Fruit fly (Drosophila melanogaster) S2 (cell line): Measurements from ENCODE around the gene AstA-R1.

Experiments used
- CG8478 ChIP-seq: fragments of >200 bp; optimal IDR thresholded peaks from 2 replicates; lab custom pipeline; 2018
- CTCF ChIP-seq, 2 experiments: fragments of >200 bp; optimal IDR thresholded peaks; 2 replicates each; lab custom pipeline; 2018

AstA-R1 gene

DNA sequence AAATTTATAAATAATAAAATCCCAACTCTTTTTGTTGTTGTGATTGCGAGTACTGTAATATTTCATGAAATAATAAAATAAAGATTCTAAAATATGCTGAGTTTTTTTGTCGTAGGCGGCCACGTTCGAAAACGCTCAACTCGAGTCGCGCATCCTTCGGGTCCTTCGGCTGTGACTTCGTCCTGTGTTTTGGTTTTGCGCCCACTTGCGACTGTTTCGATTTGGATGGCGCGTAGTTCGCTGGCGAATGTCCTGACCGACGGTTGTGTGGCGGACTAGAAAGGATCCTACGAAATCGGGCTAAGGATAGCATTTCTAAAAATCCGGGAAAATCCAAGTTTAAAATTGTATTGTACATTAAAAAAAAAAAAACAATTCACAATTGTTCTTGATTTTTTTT lies at the start of gene AstA-R1:
TSS of gene AstA-R1 (plus strand) at position 231 of the 400 bp plus-strand sequence.
- TF ChIP-seq CG8478 (no peak), CTCF (optimal IDR thresholded peaks at IDR 0.05; lab: Kevin White, UChicago) (no peak)

DNA sequence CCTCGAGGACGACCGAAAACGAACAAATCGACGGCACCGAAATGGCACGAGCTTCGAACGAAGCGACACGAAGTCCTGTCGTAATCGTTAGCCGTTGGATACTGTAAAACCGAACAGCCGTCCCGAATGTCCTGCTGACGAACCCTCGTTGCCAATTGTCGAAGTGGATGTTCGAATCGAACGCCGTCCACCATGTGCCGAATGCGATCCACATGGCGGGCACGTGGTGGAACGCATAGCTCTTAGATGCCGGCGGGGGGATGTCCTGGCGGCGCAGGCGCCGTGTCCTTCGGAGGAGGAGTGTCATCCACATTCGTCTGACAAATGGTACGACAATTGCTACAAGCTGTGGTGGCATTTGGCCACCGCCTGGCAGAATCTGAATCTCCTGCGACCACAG lies 43.6 kb upstream of the AstA-R1 start:
- no peak for TF ChIP-seq CTCF (optimal IDR thresholded peaks at IDR 0.05; lab: Kevin White, UChicago)
- TF ChIP-seq CG8478: no peak

dm6 chrX:3538775-3539174 lies 35.6 kb upstream of the AstA-R1 start:
- TF ChIP-seq CG8478 (no peak), CTCF (optimal IDR thresholded peaks at IDR 0.05; lab: Kevin White, UChicago) (no peak)

DNA sequence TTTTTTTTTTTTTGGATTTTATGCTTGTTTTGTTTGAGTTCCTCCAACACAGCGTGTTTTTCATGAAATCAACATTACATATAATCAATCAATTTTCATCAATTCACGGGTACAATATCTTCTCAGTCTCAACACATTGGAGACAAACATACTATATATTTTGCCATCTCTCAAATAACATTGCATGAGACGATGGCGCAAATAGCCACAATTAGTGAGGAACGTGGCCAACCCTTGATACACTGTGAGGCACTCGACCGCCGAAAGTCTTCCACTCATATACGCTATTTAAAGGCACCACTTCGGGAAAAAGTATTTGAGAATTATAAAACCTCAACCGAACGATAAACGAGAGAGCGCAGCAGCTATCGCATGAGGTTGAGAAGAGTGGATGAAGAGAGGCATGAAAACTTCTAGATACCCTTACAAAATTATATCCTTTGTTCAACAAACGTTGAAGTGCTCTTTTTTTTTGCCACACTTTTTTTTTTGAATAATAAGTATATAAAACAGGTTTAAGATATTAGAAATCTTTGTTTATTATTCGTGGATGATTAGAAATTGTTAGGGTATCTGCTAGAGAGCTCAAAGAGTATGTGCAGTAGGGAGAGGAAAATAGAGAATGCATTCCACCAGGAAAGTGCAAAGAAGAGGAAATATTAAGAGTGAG lies 28.4 kb upstream of the AstA-R1 start:
- TF ChIP-seq CG8478: no peak

DNA sequence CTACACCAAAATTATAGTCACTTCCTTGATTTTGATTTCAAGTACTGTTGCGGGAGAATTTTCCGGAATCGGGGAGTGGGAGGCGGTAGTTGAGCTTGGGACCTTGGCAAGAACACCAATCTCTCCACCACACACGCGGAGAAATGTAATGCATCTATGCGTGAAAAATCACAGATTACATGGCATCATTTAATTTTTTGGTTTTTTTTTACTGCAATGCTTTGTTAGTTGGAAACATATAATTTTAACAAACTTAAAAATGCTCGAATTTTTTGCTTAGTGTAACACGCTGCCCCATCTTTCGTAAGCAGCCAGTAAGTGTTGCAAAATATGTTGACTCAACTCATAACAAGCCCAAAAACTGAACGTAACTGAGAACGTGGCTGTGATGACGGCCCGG lies 25.8 kb upstream of the AstA-R1 start:
- TF ChIP-seq CTCF (optimal IDR thresholded peaks at IDR 0.05; lab: Kevin White, UChicago) (no peak), CG8478 (no peak)

DNA sequence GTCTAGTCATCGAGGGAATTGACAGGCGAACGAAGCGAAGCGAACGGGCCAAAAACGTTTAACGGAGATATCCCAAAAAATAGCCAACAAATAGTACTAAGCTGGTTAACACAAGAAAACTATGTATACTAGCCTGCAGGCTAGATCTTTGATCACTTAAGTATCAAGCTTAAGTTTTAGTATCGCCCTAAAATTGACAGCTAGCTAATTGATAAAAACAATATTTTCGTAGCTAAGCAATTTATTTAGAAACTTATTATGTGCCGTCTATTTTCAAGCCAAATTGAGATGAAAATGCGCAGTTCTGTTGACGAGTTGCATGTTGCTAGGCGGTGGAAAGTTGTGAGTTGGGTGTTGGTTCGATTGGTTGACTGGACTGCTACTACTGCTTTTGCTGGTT lies 25.1 kb upstream of the AstA-R1 start:
- TF ChIP-seq CTCF (optimal IDR thresholded peaks at IDR 0.05; lab: Kevin White, UChicago): no peak
- TF ChIP-seq CG8478: no peak

DNA sequence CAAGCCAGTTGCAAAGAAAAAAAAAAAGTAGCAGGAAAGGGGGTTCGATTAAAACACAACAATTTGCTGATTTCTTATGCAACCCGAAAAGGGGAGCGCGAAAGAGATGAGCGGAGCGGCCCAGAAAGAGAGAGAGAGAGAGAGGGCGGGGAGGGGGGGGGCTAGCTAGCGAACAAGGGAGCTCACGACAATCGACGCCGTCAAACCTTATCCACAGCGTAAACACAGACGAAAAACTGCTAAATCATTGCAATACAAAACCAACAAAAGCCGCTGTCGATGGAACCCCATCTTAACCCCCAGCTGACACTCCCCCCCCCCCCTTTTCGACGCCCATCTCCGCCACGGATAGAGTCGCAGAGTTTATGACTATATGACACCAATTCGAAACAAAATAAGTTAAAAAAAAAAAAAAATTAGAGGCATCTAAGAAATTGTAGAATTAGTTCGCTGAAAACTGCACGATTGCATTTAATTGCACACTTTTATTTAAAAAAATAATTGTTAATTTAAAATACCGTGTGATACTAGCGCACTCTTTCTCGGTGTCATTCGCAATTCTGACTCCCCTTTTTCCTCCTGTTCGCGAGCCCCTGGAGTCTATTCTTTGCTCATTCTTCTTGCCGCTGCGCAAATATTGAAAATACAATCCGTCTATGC lies 19.0 kb upstream of the AstA-R1 start:
- TF ChIP-seq CG8478 (no peak), CTCF (optimal IDR thresholded peaks at IDR 0.05; lab: Kevin White, UChicago) (no peak)

dm6 chrX:3557512-3557911 lies 16.8 kb upstream of the AstA-R1 start, which contains the start of gene ppk8:
Gene ppk8, plus strand, starts transcription at chrX:3557812.
- TF ChIP-seq CTCF (optimal IDR thresholded peaks at IDR 0.05; lab: Kevin White, UChicago): no peak
- TF ChIP-seq CG8478: no peak

DNA sequence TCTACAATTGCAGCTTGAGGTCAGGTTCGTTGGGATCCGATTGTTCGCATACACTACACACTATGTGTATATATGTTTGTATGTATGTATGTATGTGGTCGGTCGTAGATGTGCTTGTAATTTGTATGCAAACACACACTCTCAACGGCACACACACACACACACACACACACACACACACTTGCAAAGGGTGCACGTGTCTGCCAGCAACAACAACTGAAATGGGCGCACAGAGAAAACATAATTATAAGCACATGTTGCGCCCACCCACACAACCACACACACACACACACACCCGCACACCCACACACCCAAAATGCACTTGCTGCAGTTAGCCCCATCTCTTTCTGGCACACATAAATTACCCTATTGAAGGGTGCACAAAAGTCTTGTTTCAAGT lies 16.0 kb upstream of the AstA-R1 start:
- TF ChIP-seq CTCF (optimal IDR thresholded peaks at IDR 0.05; lab: Kevin White, UChicago) (no peak), CG8478 (no peak)

DNA sequence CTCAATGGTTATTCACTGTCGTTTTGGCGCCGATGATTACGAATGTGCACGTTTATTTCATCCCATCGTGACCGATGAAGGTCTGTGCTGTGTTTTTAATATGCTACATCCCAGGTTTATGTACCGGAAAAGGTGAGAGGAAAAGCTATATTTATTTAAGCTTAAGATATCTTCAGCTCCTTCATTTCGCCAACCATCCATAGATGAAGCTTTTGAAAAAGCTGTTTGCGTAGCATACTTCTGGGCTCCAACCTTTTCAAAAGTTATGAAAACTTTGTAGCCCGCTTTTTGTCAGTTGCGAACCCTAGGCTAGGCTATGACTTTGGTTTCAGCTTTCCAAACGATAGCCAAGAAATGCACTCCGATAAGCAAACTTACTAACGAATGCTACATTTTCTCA lies 4.1 kb upstream of the AstA-R1 start:
- TF ChIP-seq CG8478 (no peak), CTCF (optimal IDR thresholded peaks at IDR 0.05; lab: Kevin White, UChicago) (no peak)

dm6 chrX:3571549-3571948 lies 2.8 kb upstream of the AstA-R1 start, which contains the start of gene DIP-alpha:
Gene DIP-alpha, minus strand, starts transcription at chrX:3571649.
- TF ChIP-seq CTCF (optimal IDR thresholded peaks at IDR 0.05; lab: Kevin White, UChicago): no peak
- no peak for TF ChIP-seq CG8478

DNA sequence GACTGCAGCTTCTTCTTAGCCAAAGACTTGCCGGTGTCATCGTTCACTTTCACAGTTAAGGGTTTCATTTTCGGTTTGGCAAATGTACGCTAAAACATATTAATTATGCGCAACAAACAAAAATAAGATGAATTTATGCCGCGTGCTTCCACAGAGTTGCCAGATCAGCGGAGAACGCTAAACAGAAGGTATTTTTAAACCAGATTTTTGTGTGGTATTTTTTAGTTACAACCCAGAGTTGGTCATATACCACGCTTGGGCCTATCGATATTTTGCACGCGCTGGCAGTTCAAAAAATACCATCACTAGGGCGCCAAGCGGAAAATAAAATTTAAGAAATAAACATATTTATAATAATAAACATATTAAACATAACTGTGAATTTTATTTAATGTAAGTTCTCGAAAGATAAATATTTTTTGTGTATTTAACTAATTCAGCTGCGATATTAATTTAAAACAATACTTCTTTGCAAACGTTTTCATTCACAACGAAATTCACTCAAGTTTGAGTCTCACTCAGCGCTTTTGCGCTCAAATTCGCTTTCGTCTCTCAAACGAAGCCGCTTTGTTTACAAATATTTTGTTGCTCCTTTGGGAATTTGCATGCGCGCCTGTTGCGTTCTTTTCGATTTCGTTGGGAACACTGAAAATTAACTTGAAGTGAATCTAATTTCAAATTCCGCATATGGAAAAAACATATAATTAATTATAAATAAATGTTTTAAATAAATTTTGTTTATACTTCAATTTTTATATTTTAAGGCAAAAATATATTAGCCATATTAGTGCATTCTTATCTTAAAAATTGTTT lies 692 bp upstream of the AstA-R1 start, which contains the start of gene CG2875:
TSS of gene CG2875 (minus strand) at position 185 of the 813 bp plus-strand sequence.
- peak in 1 of 2 experiments; percentile 32 for TF ChIP-seq CTCF (optimal IDR thresholded peaks at IDR 0.05; lab: Kevin White, UChicago)
- TF ChIP-seq CG8478: no peak

- TF ChIP-seq CTCF (optimal IDR thresholded peaks at IDR 0.05; lab: Kevin White, UChicago): no peak
- TF ChIP-seq CG8478: no peak
These were observed 6.9 kb downstream of the AstA-R1 start for dm6 chrX:3581244-3581643.

dm6 chrX:3586278-3586677 lies 11.9 kb downstream of the AstA-R1 start:
- TF ChIP-seq CTCF (optimal IDR thresholded peaks at IDR 0.05; lab: Kevin White, UChicago) (no peak), CG8478 (no peak)

- TF ChIP-seq CG8478 (no peak), CTCF (optimal IDR thresholded peaks at IDR 0.05; lab: Kevin White, UChicago) (no peak)
These were observed 19.9 kb downstream of the AstA-R1 start for dm6 chrX:3594245-3594644.

DNA sequence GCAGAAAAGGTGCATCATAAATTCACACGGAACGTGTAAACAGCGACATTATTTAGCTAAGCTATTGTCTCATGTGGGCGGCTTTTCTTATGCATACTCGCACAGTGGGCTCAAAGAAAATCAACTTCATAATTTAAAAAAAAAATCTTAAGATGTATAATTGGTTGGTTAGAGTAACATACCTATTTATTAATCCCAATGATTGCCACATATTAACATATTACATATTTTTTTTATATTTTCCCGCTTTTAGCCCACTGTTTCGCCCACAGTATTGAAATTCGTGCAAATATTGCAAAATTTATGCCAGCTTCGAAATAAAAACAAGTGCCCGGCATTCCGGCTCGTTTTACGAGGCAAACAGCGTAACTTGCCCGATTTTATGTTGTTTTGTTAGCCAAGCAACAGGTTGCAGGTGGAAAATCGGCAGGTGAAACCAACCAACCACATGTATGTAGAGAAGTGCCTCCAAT lies 92.9 kb downstream of the AstA-R1 start, which contains the start of gene Ilp7:
TSS of gene Ilp7 (plus strand) at position 423 of the 473 bp plus-strand sequence.
- TF ChIP-seq CTCF (optimal IDR thresholded peaks at IDR 0.05; lab: Kevin White, UChicago) (no peak), CG8478 (no peak)
